Worm (Caenorhabditis elegans): Measurements from ENCODE around the gene Y32F6B.1.

Y32F6B.1 gene

ce11 chrV:10466607-10467092 is 17.9 kb downstream of the Y32F6B.1 start:
- TF ChIP-seq W03F9.2 (tag; optimal IDR thresholded peaks at IDR 0.05): peak; percentile 81
- TF ChIP-seq him-1 (tag; optimal IDR thresholded peaks at IDR 0.05): peak; percentile 85
- no peak for TF ChIP-seq dao-5 (tag; optimal IDR thresholded peaks at IDR 0.05)

DNA sequence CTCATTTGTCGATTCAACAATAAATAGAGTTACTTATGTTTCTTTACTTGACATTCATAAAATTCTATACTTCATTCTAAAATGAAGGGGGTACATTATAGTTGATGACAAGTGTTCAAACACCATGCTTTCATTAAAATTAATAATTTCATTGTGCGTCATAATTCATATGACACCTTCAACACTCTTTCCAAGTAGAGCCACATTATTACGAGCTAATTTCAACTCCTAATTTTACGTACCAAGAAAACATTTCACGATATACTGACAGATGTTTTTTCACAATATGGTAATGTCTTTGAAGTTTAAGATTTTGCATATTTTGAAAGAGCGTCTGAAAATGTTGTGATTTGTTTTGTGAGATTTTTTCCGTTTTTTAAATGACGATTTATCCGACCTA is 19.1 kb downstream of the Y32F6B.1 start:
- no peak for TF ChIP-seq him-1 (tag; optimal IDR thresholded peaks at IDR 0.05)
- no peak for TF ChIP-seq W03F9.2 (tag; optimal IDR thresholded peaks at IDR 0.05)
- no peak for TF ChIP-seq dao-5 (tag; optimal IDR thresholded peaks at IDR 0.05)

DNA sequence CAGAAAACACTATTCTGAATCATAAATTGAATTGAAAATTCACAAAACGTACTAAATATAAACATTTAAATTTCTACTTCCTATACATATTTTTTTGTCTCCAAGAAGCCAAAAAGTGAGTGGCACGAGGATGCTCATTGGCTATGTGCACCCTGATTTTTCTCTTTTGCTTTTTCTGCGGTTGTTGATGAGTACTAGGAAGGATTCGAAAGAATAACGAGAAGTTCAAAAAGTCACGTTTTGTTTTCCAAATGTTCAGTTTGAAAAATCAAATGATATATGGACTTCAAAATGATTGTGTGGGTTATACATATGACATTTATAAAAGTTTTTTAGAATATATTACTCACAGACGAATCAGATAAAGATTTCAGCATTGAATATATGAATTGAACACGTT is 19.8 kb downstream of the Y32F6B.1 start:
- TF ChIP-seq dao-5 (tag; optimal IDR thresholded peaks at IDR 0.05) (no peak), W03F9.2 (tag; optimal IDR thresholded peaks at IDR 0.05) (no peak), him-1 (tag; optimal IDR thresholded peaks at IDR 0.05) (no peak)

- no peak for TF ChIP-seq W03F9.2 (tag; optimal IDR thresholded peaks at IDR 0.05)
- TF ChIP-seq him-1 (tag; optimal IDR thresholded peaks at IDR 0.05): no peak
- TF ChIP-seq dao-5 (tag; optimal IDR thresholded peaks at IDR 0.05): no peak
Measured at ce11 chrV:10464160-10464559, 20.4 kb downstream of the Y32F6B.1 start.

DNA sequence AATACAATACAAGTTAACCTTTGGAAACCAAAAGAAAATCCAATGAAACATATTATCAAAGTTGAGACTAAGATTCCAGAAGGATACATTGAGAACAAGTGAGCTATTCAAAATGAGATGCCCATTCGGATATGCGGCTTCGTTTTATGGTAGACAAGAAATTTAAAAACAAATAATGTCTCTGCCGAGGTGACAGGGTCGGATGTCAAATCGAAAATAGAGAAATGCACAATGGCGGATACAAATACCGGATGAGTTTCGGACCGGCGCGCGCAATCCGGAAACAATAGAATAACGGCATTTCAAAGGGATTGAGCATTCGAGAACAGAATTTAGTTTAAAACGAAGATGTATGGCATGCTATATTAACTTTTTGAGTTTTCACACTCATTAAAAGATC is 21.3 kb downstream of the Y32F6B.1 start, which contains the start of gene F22E12.3:
TSS of gene F22E12.3 (minus strand) at position 101 of the 400 bp plus-strand sequence.
- no peak for TF ChIP-seq him-1 (tag; optimal IDR thresholded peaks at IDR 0.05)
- no peak for TF ChIP-seq W03F9.2 (tag; optimal IDR thresholded peaks at IDR 0.05)
- TF ChIP-seq dao-5 (tag; optimal IDR thresholded peaks at IDR 0.05): no peak

DNA sequence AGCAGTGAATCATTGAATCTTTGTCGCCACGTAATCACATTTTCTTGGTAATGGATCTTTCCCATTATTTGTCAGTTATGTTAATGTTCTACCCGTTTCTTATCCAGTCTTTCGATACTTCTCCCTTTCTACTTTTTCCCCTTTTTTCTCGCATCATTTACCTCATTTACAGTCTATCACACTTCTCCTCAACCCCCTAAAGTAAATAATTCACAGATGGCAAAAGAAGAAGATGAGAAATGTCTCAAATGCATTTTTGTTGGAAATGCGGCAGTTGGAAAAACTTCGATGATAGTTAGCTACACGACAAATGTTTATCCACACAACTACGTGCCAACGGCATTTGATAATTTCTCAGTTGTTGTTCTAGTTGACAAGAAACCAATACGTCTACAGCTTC is 22.5 kb downstream of the Y32F6B.1 start, which contains the start of gene chw-1:
TSS of gene chw-1 (plus strand) at position 217 of the 400 bp plus-strand sequence.
- TF ChIP-seq him-1 (tag; optimal IDR thresholded peaks at IDR 0.05) (no peak), W03F9.2 (tag; optimal IDR thresholded peaks at IDR 0.05) (no peak), dao-5 (tag; optimal IDR thresholded peaks at IDR 0.05) (no peak)

- TF ChIP-seq W03F9.2 (tag; optimal IDR thresholded peaks at IDR 0.05) (no peak), dao-5 (tag; optimal IDR thresholded peaks at IDR 0.05) (no peak), him-1 (tag; optimal IDR thresholded peaks at IDR 0.05) (no peak)
Measured at ce11 chrV:10460685-10461084, 23.9 kb downstream of the Y32F6B.1 start.

- TF ChIP-seq dao-5 (tag; optimal IDR thresholded peaks at IDR 0.05) (no peak), him-1 (tag; optimal IDR thresholded peaks at IDR 0.05) (no peak), W03F9.2 (tag; optimal IDR thresholded peaks at IDR 0.05) (no peak)
Measured at ce11 chrV:10457247-10457646, 27.3 kb downstream of the Y32F6B.1 start, which contains the start of gene F22E12.1. TSS of gene F22E12.1 (minus strand) at chrV:10457347.

DNA sequence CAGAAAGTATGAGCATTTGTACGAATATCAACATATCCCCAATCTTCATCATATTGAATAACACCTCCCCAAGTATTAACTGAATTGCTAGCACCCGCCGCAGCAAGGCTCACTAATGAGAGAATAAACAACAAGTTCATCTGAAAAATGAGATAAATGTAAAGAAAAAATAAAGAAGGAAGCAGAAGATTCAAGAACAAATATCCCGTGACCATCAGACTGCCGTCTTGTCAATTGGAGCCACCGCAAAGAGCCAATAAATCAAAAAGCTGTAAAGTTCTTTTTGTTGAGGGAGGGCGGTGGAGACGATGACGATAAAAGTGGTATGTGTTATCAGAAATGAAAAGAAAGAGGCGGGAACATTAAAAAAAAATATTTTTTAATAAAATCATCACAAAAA is 31.1 kb downstream of the Y32F6B.1 start, which contains the start of gene Y32F6A.5:
TSS of gene Y32F6A.5 (minus strand) at position 140 of the 400 bp plus-strand sequence.
- TF ChIP-seq him-1 (tag; optimal IDR thresholded peaks at IDR 0.05): no peak
- TF ChIP-seq dao-5 (tag; optimal IDR thresholded peaks at IDR 0.05): no peak
- no peak for TF ChIP-seq W03F9.2 (tag; optimal IDR thresholded peaks at IDR 0.05)

- TF ChIP-seq W03F9.2 (tag; optimal IDR thresholded peaks at IDR 0.05) (no peak), him-1 (tag; optimal IDR thresholded peaks at IDR 0.05) (no peak), dao-5 (tag; optimal IDR thresholded peaks at IDR 0.05) (no peak)
Measured at ce11 chrV:10441135-10442024, 43.2 kb downstream of the Y32F6B.1 start, which contains the start of gene pap-1. TSS of gene pap-1 (plus strand) at chrV:10441974.

DNA sequence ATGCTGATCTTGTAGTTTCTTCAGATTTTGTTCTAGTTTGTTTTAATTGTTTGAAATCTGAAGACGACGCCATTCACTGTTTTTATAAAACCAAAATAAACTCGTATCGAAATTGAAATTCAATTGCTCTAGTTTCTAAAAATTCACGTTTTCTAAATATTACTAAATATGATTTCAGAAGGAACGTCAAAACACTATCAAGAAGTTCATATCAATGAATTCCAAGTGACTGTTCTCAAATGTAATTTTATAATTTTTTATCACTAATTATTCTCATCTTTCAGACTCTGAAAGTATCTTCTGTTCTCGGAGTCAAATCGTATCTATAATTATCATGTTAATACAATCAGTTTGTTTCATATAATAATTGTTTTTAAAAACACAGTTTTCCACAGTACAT is 43.8 kb downstream of the Y32F6B.1 start, which contains the start of gene snf-10:
TSS of gene snf-10 (minus strand) at position 101 of the 400 bp plus-strand sequence.
- TF ChIP-seq dao-5 (tag; optimal IDR thresholded peaks at IDR 0.05) (no peak), W03F9.2 (tag; optimal IDR thresholded peaks at IDR 0.05) (no peak), him-1 (tag; optimal IDR thresholded peaks at IDR 0.05) (no peak)

ce11 chrV:10436612-10437011 is 47.9 kb downstream of the Y32F6B.1 start, which contains the start of gene set-22:
TSS of gene set-22 (plus strand) at chrV:10436912.
- TF ChIP-seq him-1 (tag; optimal IDR thresholded peaks at IDR 0.05) (no peak), dao-5 (tag; optimal IDR thresholded peaks at IDR 0.05) (no peak), W03F9.2 (tag; optimal IDR thresholded peaks at IDR 0.05) (no peak)

DNA sequence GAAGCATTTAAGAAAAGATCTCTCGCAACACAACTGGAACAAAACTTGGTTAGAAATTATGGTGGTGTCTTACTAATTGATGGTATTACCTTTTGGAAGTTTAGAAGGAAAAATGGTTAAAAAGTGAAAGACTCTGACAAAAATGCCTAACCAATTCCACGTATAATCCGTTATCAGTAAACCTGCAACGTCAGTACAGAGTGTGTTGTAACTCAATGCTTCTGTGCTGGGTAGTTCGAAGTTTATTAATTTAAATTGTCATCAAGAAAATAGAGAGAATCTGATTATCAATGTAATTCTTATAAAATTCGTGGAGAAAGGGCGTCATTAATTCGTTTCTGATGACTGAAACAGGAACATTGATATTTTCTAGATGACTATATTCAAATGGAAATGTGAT is 49.3 kb downstream of the Y32F6B.1 start:
- TF ChIP-seq dao-5 (tag; optimal IDR thresholded peaks at IDR 0.05) (no peak), W03F9.2 (tag; optimal IDR thresholded peaks at IDR 0.05) (no peak), him-1 (tag; optimal IDR thresholded peaks at IDR 0.05) (no peak)

ce11 chrV:10433721-10434120 is 50.8 kb downstream of the Y32F6B.1 start, which contains the start of gene Y32F6A.4:
TSS of gene Y32F6A.4 (minus strand) at chrV:10434067.
- TF ChIP-seq dao-5 (tag; optimal IDR thresholded peaks at IDR 0.05): no peak
- TF ChIP-seq him-1 (tag; optimal IDR thresholded peaks at IDR 0.05): no peak
- TF ChIP-seq W03F9.2 (tag; optimal IDR thresholded peaks at IDR 0.05): no peak

All from whole organism, L4/young adult.